Fruit fly (Drosophila melanogaster): ENCODE results near the gene lmgA.
A peak's percentile ranks its signal among the peaks of the same experiment; 100 is the strongest.

The lmgA gene

dm6 chr2L:8521724-8522309 is 6.6 kb downstream of the lmgA start, which contains the start of gene Acer (continued):
- TF ChIP-seq CkIIα-i1 (GFP tag; IDR thresholded peaks at IDR 0.05), result no peak
- no peak for TF ChIP-seq CG18599 (GFP tag; optimal IDR thresholded peaks at IDR 0.05)
- peak; percentile 54 for TF ChIP-seq stwl (tag; optimal IDR thresholded peaks at IDR 0.05)
- TF ChIP-seq hbn (GFP tag; IDR thresholded peaks at IDR 0.05; ENCODE audit: partially characterized antibody), result no peak; the same call in 1 of the 2 replicates
- no peak for TF ChIP-seq Gug (GFP tag; IDR thresholded peaks at IDR 0.05)
- no peak for TF ChIP-seq ham (GFP tag; IDR thresholded peaks at IDR 0.05)
- TF ChIP-seq CG3065 (GFP tag; optimal IDR thresholded peaks at IDR 0.05), result no peak
- no peak for TF ChIP-seq sima (GFP tag; optimal IDR thresholded peaks at IDR 0.05)
- no peak for TF ChIP-seq ken (GFP tag; IDR thresholded peaks at IDR 0.05)
- no peak for TF ChIP-seq CG6272 (GFP tag; IDR thresholded peaks at IDR 0.05)
- TF ChIP-seq Xrp1 (GFP tag; IDR thresholded peaks at IDR 0.05), result no peak
- no peak for TF ChIP-seq ap (GFP tag; IDR thresholded peaks at IDR 0.05)
- TF ChIP-seq CG2120 (GFP tag; optimal IDR thresholded peaks at IDR 0.05), result no peak
- no peak for TF ChIP-seq CG15696 (tag; optimal IDR thresholded peaks at IDR 0.05)
- TF ChIP-seq eve (GFP tag; optimal IDR thresholded peaks at IDR 0.05), result no peak
- peak; percentile 28 for TF ChIP-seq oc (tag; optimal IDR thresholded peaks at IDR 0.05)
- no peak for TF ChIP-seq da (GFP tag; optimal IDR thresholded peaks at IDR 0.05)
- TF ChIP-seq az2 (GFP tag; optimal IDR thresholded peaks at IDR 0.05), result no peak
- peak; percentile 34; the same call in 1 of the 2 replicates for TF ChIP-seq Bgb (GFP tag; IDR thresholded peaks at IDR 0.05; ENCODE audit: partially characterized antibody)
- peak; percentile 57 for TF ChIP-seq trem (tag; optimal IDR thresholded peaks at IDR 0.05)
- no peak for TF ChIP-seq jigr1 (GFP tag; IDR thresholded peaks at IDR 0.05)
- TF ChIP-seq CG2202 (tag; optimal IDR thresholded peaks at IDR 0.05), result no peak
- no peak for TF ChIP-seq CG5245 (GFP tag; optimal IDR thresholded peaks at IDR 0.05)
- no peak for TF ChIP-seq gcm (GFP tag; optimal IDR thresholded peaks at IDR 0.05)
- peak; percentile 13 for TF ChIP-seq HmgZ (tag; optimal IDR thresholded peaks at IDR 0.05)
- TF ChIP-seq HLH4C (GFP tag; IDR thresholded peaks at IDR 0.05; ENCODE audit: partially characterized antibody), result no peak
- TF ChIP-seq Spps (tag; optimal IDR thresholded peaks at IDR 0.05), result no peak
- TF ChIP-seq CG8089 (GFP tag; optimal IDR thresholded peaks at IDR 0.05), result no peak
- TF ChIP-seq CG15011 (GFP tag; optimal IDR thresholded peaks at IDR 0.05), result no peak
- no peak for TF ChIP-seq tll (GFP tag; optimal IDR thresholded peaks at IDR 0.05)
- TF ChIP-seq mld (GFP tag; IDR thresholded peaks at IDR 0.05; ENCODE audit: partially characterized antibody), result no peak
- TF ChIP-seq gsb-n (tag; optimal IDR thresholded peaks at IDR 0.05), result no peak
- TF ChIP-seq CG12219 (GFP tag; optimal IDR thresholded peaks at IDR 0.05), result no peak
- TF ChIP-seq Mes4 (GFP tag; optimal IDR thresholded peaks at IDR 0.05), result no peak
- TF ChIP-seq Hr51 (GFP tag; optimal IDR thresholded peaks at IDR 0.05), result no peak
- no peak for TF ChIP-seq CG17802 (tag; optimal IDR thresholded peaks at IDR 0.05)
- TF ChIP-seq CG11456 (GFP tag; IDR thresholded peaks at IDR 0.05), result no peak
- peak; percentile 24 for TF ChIP-seq Sox102F (GFP tag; optimal IDR thresholded peaks at IDR 0.05)
- no peak for TF ChIP-seq CG17612 (GFP tag; IDR thresholded peaks at IDR 0.05)
- TF ChIP-seq bcd (GFP tag; optimal IDR thresholded peaks at IDR 0.05), result no peak
- no peak for TF ChIP-seq CG10565 (GFP tag; optimal IDR thresholded peaks at IDR 0.05)
- TF ChIP-seq bab2 (GFP tag; optimal IDR thresholded peaks at IDR 0.05), result no peak
- TF ChIP-seq CG9817 (tag; optimal IDR thresholded peaks at IDR 0.05), result no peak
- TF ChIP-seq Dbx (GFP tag; IDR thresholded peaks at IDR 0.05), result no peak
- peak; percentile 23 for TF ChIP-seq caup (GFP tag; optimal IDR thresholded peaks at IDR 0.05; ENCODE audit: severe bottlenecking)
- TF ChIP-seq vvl (GFP tag; IDR thresholded peaks at IDR 0.05), result no peak
- TF ChIP-seq CG12299 (tag; optimal IDR thresholded peaks at IDR 0.05), result no peak
- no peak for TF ChIP-seq Dad (GFP tag; optimal IDR thresholded peaks at IDR 0.05)
- no peak for TF ChIP-seq CG10959 (GFP tag; IDR thresholded peaks at IDR 0.05)
- no peak for TF ChIP-seq Tbp (GFP tag; optimal IDR thresholded peaks at IDR 0.05)
